Worm (Caenorhabditis elegans) whole organism, early embryonic: Measurements from ENCODE around the gene srx-58.

ENCODE experiments used
- B0310.2 ChIP-seq: sonication (generic microtip); optimal IDR thresholded peaks from 2 replicates; lab custom pipeline; 2016; ENCODE audit warnings: mild to moderate bottlenecking, missing genetic modification characterization, missing compliant biosample characterization
- F13C5.2 ChIP-seq: sonication (generic microtip); optimal IDR thresholded peaks from 2 replicates; lab custom pipeline; 2017; ENCODE audit warnings: mild to moderate bottlenecking, missing genetic modification characterization, inconsistent platforms, missing compliant biosample characterization
- aly-1 ChIP-seq: sonication (generic microtip); optimal IDR thresholded peaks from 2 replicates; lab custom pipeline; 2016; ENCODE audit warnings: missing genetic modification characterization, missing compliant biosample characterization
- ama-1 ChIP-seq: fragments of 150-350 bp; optimal IDR thresholded peaks from 2 replicates; lab custom pipeline; 2014
- ceh-13 ChIP-seq: fragments of 200-800 bp; sonication (Bioruptor generic); optimal IDR thresholded peaks from 2 replicates; lab custom pipeline; 2018; ENCODE audit warnings: mild to moderate bottlenecking, missing genetic modification characterization, missing compliant biosample characterization
- ceh-36 ChIP-seq: sonication (generic microtip); optimal IDR thresholded peaks from 2 replicates; lab custom pipeline; 2016; ENCODE audit warnings: missing genetic modification characterization, inconsistent platforms, missing compliant biosample characterization
- ets-7 ChIP-seq: sonication (generic microtip); optimal IDR thresholded peaks from 2 replicates; lab custom pipeline; 2016; ENCODE audit warnings: missing genotype, missing genetic modification characterization, missing compliant biosample characterization
- flt-1 ChIP-seq: fragments of 200-800 bp; sonication (Bioruptor generic); IDR thresholded peaks from 2 replicates; pipeline ENCODE4 v1.3.6; 2022; ENCODE audit warnings: missing genetic modification characterization, missing compliant biosample characterization
- hmbx-1 ChIP-seq: sonication (generic microtip); optimal IDR thresholded peaks from 2 replicates; lab custom pipeline; 2016; ENCODE audit warnings: mild to moderate bottlenecking, missing genetic modification characterization, missing compliant biosample characterization
- hmg-4 ChIP-seq: fragments of 200-800 bp; sonication (Bioruptor generic); optimal IDR thresholded peaks from 2 replicates; lab custom pipeline; 2018; ENCODE audit warnings: mild to moderate bottlenecking, missing genetic modification characterization, missing compliant biosample characterization
- hnd-1 ChIP-seq: sonication (generic microtip); optimal IDR thresholded peaks from 2 replicates; lab custom pipeline; 2016; ENCODE audit warnings: missing genetic modification characterization, missing compliant biosample characterization
- pes-1 ChIP-seq: fragments of 200-800 bp; sonication (Bioruptor generic); IDR thresholded peaks from 2 replicates; pipeline ENCODE4 v1.3.6; 2022; ENCODE audit warnings: missing genetic modification reagents, missing genetic modification characterization, missing compliant biosample characterization
- scrt-1 ChIP-seq: fragments of 200-800 bp; sonication (Bioruptor generic); IDR thresholded peaks from 2 replicates; pipeline ENCODE4 v1.3.6; 2022; ENCODE audit warnings: missing genetic modification characterization, missing compliant biosample characterization
- sea-1 ChIP-seq: fragments of 200-800 bp; sonication (Bioruptor generic); conservative IDR thresholded peaks from 2 replicates; pipeline ENCODE4 v1.3.6; 2022; ENCODE audit warnings: missing genetic modification characterization, missing compliant biosample characterization
- tbx-11 ChIP-seq: fragments of 200-800 bp; sonication (Bioruptor generic); IDR thresholded peaks from 2 replicates; pipeline ENCODE4 v1.3.6; 2022; ENCODE audit warnings: missing genetic modification characterization, missing compliant biosample characterization
- tbx-37 ChIP-seq: fragments of 200-800 bp; sonication (Bioruptor generic); conservative IDR thresholded peaks from 2 replicates; pipeline ENCODE4 v1.3.6; 2022; ENCODE audit warnings: missing genetic modification reagents, missing genetic modification characterization, missing compliant biosample characterization
- tra-4 ChIP-seq: sonication (generic microtip); optimal IDR thresholded peaks from 2 replicates; lab custom pipeline; 2017; ENCODE audit warnings: missing genetic modification characterization, missing compliant biosample characterization

srx-58 gene

DNA sequence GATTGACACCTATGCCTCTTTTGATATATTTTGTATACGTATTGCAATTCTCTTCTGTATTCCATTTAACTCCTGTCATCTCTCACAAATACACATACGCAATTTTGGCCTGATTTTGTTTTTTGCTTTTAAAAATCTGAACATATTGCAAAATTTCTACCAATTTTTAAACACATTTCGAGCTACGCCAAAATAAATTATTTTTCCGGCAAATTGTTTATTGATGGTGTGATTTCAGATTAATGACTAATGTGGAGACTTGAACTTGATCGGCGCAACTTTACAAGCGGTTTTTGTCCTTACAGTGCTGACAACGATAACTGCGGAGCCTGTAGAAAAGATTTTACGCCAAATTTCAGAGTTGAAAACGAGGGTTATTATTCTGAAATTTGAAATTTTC, 44.7 kb downstream of the srx-58 start:
- TF ChIP-seq sea-1 (GFP tag; lab: Robert Waterston, UW): no peak
- no peak for TF ChIP-seq hnd-1
- TF ChIP-seq tbx-37 (GFP tag; lab: Robert Waterston, UW): no peak
- TF ChIP-seq pes-1: no peak
- no peak for TF ChIP-seq ets-7 (tag; lab: Kevin White, UChicago)
- TF ChIP-seq ama-1: no peak
- no peak for TF ChIP-seq F13C5.2 (tag; lab: Kevin White, UChicago)
- TF ChIP-seq B0310.2 (tag; lab: Kevin White, UChicago): no peak
- TF ChIP-seq tra-4 (tag; lab: Kevin White, UChicago): no peak
- TF ChIP-seq ceh-36 (tag; lab: Kevin White, UChicago): no peak
- TF ChIP-seq hmg-4 (GFP tag; lab: Kevin White, UChicago): no peak
- TF ChIP-seq flt-1 (GFP tag; lab: Robert Waterston, UW): no peak
- no peak for TF ChIP-seq hmbx-1 (tag; lab: Kevin White, UChicago)
- no peak for TF ChIP-seq tbx-11 (GFP tag; lab: Robert Waterston, UW)
- TF ChIP-seq scrt-1 (GFP tag; lab: Robert Waterston, UW): no peak

DNA sequence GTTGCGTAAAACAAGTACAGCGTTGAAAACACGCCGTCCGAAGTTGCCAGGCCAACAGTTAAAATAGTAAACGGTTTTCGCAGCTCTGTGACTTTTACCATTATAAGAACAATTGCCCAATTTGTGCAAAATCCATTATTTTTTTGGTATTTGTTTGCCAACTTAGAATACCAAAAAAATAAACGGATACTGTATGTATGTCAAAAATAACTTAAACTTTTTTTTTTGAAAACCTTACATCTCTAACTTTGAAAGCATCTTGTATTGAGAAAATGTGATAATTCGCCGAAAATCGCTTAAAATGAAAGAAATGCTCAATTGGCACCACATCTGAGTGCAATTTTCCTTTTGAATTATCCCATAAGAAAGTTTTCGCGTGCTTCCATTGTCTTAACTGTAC, 46.3 kb downstream of the srx-58 start, which contains the start of gene fbxa-199:
fbxa-199 (minus strand) TSS at position 101 of the 400 bp plus-strand sequence.
- TF ChIP-seq pes-1 (no peak), hnd-1 (no peak)

DNA sequence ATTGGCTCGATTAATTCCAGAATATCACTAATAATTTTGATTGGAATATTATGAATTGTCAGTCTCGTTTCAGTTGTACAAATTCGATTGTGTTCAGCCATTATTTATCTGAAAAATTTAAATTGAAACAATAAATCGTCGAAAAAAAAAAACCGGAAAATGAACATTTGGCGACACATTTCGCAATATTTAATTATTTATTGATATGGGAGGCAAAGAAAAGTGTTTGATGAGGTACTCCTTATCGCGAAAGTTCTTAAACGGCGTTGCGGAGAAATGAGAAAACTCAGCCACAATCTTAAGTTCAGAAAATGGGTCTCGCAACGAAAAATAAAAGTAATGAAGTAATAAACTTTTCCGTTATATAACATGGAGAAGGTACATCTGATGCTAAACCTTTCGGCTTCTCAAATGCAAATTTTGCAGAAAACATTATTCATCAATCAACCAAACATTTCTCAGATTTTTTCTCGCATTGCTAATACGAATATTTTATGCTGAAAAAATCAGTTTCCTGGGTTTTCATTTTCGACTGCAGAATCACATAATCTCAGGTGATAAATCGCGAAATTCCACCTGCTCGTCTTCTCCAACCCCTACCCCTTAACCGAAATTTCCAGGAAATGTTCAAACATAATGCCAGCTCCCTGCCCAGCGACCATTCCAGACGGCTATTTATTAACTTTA, 47.4 kb downstream of the srx-58 start, which contains the start of the genes T06E6.15 and sri-7:
T06E6.15 (minus strand) TSS at position 101 of the 687 bp plus-strand sequence.
sri-7 (plus strand) TSS at position 637 of the 687 bp plus-strand sequence.
- TF ChIP-seq tra-4 (tag; lab: Kevin White, UChicago) (no peak), F13C5.2 (tag; lab: Kevin White, UChicago) (no peak), ceh-13 (GFP tag; lab: Kevin White, UChicago) (no peak), hmg-4 (GFP tag; lab: Kevin White, UChicago) (no peak), tbx-11 (GFP tag; lab: Robert Waterston, UW) (no peak), sea-1 (GFP tag; lab: Robert Waterston, UW) (no peak), hnd-1 (no peak), ceh-36 (tag; lab: Kevin White, UChicago) (no peak), scrt-1 (GFP tag; lab: Robert Waterston, UW) (no peak), aly-1 (tag; lab: Kevin White, UChicago) (no peak), flt-1 (GFP tag; lab: Robert Waterston, UW) (no peak), ets-7 (tag; lab: Kevin White, UChicago) (no peak), hmbx-1 (tag; lab: Kevin White, UChicago) (no peak), B0310.2 (tag; lab: Kevin White, UChicago) (no peak), tbx-37 (GFP tag; lab: Robert Waterston, UW) (no peak), pes-1 (no peak), ama-1 (no peak)

DNA sequence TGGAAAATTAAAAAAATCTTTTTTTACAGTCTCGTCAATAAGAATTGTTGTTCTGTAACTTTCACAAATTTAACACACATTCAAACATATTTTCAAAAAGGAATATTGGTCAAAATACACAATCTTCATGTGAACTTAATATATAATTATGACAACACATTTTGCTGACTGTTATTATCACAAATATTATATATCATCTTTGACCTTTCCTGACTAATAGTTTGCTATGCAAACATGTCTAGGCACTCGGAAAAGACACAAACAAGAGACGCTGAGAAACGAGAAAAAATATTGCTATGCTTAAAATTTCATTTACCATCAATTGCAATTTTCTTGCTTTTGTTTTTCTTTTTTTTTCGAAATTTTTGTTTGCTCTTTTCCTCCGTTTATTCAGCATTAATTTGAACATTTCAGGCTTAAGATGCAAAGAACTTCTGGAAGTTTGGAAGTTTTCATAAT, 49.4 kb downstream of the srx-58 start, which contains the start of gene fbxa-135:
fbxa-135 (plus strand) TSS at position 409 of the 459 bp plus-strand sequence.
- no peak for TF ChIP-seq sea-1 (GFP tag; lab: Robert Waterston, UW)
- TF ChIP-seq hmg-4 (GFP tag; lab: Kevin White, UChicago): no peak
- no peak for TF ChIP-seq ama-1
- TF ChIP-seq hmbx-1 (tag; lab: Kevin White, UChicago): no peak
- no peak for TF ChIP-seq ceh-36 (tag; lab: Kevin White, UChicago)
- TF ChIP-seq tra-4 (tag; lab: Kevin White, UChicago): no peak
- no peak for TF ChIP-seq tbx-37 (GFP tag; lab: Robert Waterston, UW)
- no peak for TF ChIP-seq F13C5.2 (tag; lab: Kevin White, UChicago)
- no peak for TF ChIP-seq aly-1 (tag; lab: Kevin White, UChicago)
- TF ChIP-seq tbx-11 (GFP tag; lab: Robert Waterston, UW): no peak
- no peak for TF ChIP-seq ceh-13 (GFP tag; lab: Kevin White, UChicago)
- TF ChIP-seq ets-7 (tag; lab: Kevin White, UChicago): no peak
- no peak for TF ChIP-seq scrt-1 (GFP tag; lab: Robert Waterston, UW)
- TF ChIP-seq B0310.2 (tag; lab: Kevin White, UChicago): no peak
- no peak for TF ChIP-seq hnd-1
- TF ChIP-seq pes-1: no peak
